Fruit fly (Drosophila melanogaster) whole organism: ENCODE data around the gene Amacr.

Experiments used
- EcR ChIP-seq, 2 experiments: fragments of >200 bp; optimal IDR thresholded peaks; 2 replicates each; lab custom pipeline; 2017; ENCODE audit warnings: missing biosample characterization in 2 of 2, missing genetic modification characterization in 2 of 2, missing genetic modification reagents in 2 of 2
- psq ChIP-seq: fragments of >200 bp; optimal IDR thresholded peaks from 2 replicates; lab custom pipeline; 2017
- usp ChIP-seq: fragments of >200 bp; optimal IDR thresholded peaks from 2 replicates; lab custom pipeline; 2017; ENCODE audit warnings: missing biosample characterization, missing genetic modification characterization, mixed read lengths

DNA sequence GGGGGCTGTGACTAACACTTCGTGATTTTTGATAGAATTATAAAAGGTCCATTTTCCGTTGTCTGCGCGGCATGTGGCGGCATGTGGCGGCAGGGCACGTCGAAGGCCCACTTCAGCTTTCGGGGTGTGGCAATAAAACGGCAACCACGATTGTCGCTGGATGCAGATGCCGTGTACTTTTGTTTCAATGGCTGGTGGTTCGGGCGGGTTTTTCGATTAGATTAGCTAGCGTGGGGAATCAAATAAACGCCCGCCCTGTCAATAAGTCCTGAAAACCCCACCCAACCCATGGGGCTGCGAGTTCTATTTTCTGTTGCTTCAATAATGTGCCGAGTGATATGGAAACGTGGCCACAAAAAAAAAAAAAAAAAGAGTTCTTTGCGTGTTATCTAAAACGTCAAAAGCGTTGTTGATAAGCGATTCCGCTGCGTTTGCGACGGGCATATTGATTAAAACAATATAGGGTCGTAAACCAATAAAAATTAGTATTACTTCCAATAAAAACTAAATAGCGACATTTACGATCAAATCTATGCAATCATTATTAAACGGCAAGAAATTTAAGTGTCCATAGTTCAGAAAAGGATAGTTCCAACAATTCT, 21.4 kb upstream of the Amacr start:
- no peak for TF ChIP-seq psq (lab: Kevin White, UChicago)
- TF ChIP-seq usp = no peak
- no peak for TF ChIP-seq EcR (GFP tag; optimal IDR thresholded peaks at IDR 0.05; lab: Kevin White, UChicago)
